Worm (Caenorhabditis elegans): ENCODE data around the gene ZK757.10.

The ZK757.10 gene

DNA sequence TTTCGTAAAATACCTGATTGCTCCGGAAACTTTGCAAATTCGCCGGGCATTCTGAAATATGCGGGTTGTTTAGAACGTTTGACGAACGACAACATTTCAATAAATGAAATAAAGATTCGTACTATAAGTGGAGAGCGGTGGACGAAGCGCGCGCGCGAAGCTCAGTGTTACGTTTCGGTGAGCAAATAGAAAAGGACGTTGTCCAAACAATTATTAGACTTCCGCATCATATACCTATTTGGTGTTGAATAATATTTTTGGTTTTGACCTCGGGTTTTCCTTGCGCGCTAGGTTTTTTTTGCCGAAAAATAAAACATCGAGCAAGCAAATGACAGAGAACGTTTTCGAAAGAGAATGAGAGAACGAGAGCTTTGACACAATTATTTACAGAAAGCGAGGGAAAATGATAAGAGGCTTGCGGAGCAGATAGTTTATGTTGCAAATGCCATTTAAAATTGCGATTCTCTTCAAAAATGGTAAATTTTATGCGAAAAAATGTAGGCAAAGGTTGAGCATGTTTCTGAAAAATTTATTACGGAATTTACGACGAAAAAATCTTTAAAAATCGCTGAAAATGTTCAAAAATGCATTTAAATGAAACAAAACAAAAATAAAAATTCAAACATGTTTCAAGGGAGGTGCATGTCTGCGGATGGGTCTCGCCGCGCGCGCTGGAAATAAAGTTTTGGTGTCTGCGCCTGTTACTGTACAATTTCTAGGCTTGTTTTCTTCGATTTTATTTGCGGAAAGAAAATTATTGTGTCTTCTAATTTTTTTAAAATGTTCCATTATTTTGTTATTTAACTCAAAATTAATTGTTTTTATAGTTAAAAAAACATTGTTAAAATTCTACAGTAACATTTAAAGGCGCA, 33.8 kb downstream of the ZK757.10 start, which contains the start of the genes cyld-1 and F40F12.9:
cyld-1 (minus strand) TSS at position 51 of the 872 bp plus-strand sequence.
F40F12.9 (plus strand) TSS at position 721 of the 872 bp plus-strand sequence.
- TF ChIP-seq klf-2 (GFP tag; conservative IDR thresholded peaks at IDR 0.05) (no peak), tab-1 (GFP tag; IDR thresholded peaks at IDR 0.05) (no peak), med-1 (GFP tag; optimal IDR thresholded peaks at IDR 0.05; ENCODE audit: insufficient read depth) (no peak), ztf-23 (GFP tag; IDR thresholded peaks at IDR 0.05) (no peak), cog-1 (tag; optimal IDR thresholded peaks at IDR 0.05) (no peak), ref-1 (GFP tag; conservative IDR thresholded peaks at IDR 0.05) (no peak), flt-1 (GFP tag; IDR thresholded peaks at IDR 0.05) (no peak), ztf-29 (GFP tag; IDR thresholded peaks at IDR 0.05) (no peak), T22C8.4 (GFP tag; IDR thresholded peaks at IDR 0.05) (no peak)

ce11 chrIII:9912501-9912900, 35.5 kb downstream of the ZK757.10 start:
- TF ChIP-seq med-1 (GFP tag; optimal IDR thresholded peaks at IDR 0.05; ENCODE audit: insufficient read depth) (no peak), ztf-23 (GFP tag; IDR thresholded peaks at IDR 0.05) (no peak), klf-2 (GFP tag; conservative IDR thresholded peaks at IDR 0.05) (no peak), ref-1 (GFP tag; conservative IDR thresholded peaks at IDR 0.05) (no peak), ztf-29 (GFP tag; IDR thresholded peaks at IDR 0.05) (no peak), flt-1 (GFP tag; IDR thresholded peaks at IDR 0.05) (no peak), tab-1 (GFP tag; IDR thresholded peaks at IDR 0.05) (no peak), cog-1 (tag; optimal IDR thresholded peaks at IDR 0.05) (no peak)

DNA sequence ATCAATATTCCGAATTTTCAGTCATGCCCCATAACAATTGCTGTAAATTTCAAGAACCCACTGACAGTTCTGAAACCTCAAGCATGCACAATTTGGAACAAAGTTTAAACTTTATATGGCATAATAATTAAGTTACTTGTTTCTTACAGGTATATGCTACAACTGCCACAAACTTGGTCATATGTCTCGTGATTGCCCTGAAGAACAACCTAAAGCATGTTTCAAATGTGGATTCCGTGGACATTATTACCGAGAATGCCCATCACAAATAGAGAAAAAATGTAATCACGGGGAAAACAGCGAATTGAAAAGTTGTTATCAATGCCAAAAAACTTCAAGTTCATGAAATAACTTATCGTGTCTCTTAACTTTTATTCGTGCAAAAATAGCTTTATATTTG, 35.9 kb downstream of the ZK757.10 start:
- no peak for TF ChIP-seq ref-1 (GFP tag; conservative IDR thresholded peaks at IDR 0.05)
- 0 out of 2 replicates have a peak, but pooled peaks have one; percentile 9 for TF ChIP-seq ztf-23 (GFP tag; IDR thresholded peaks at IDR 0.05)

DNA sequence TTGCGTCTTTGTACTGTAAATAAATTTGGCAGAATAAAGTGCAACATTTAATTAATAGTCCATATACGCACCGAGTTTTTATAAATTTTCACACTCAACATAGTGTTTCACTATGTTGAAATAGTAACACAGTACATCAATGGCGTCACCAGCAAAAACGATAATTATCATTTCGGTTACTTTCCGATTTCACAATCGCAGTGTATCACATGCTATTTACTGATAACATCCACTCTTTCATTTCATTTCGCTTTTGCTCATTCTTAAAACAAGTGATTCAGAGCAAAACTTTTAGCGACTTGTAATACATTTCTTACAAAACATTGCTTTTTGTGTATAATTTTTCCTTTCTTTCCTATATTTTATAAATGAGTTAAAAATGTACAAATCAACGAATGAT, 36.7 kb downstream of the ZK757.10 start, which contains the start of gene cbp-3:
cbp-3 (plus strand) TSS at position 272 of the 400 bp plus-strand sequence.
- no peak for TF ChIP-seq tab-1 (GFP tag; IDR thresholded peaks at IDR 0.05)
- TF ChIP-seq flt-1 (GFP tag; IDR thresholded peaks at IDR 0.05): no peak
- TF ChIP-seq ztf-23 (GFP tag; IDR thresholded peaks at IDR 0.05): no peak
- no peak for TF ChIP-seq cog-1 (tag; optimal IDR thresholded peaks at IDR 0.05)
- no peak for TF ChIP-seq T22C8.4 (GFP tag; IDR thresholded peaks at IDR 0.05)
- no peak for TF ChIP-seq klf-2 (GFP tag; conservative IDR thresholded peaks at IDR 0.05)
- TF ChIP-seq ref-1 (GFP tag; conservative IDR thresholded peaks at IDR 0.05): no peak
- no peak for TF ChIP-seq ztf-29 (GFP tag; IDR thresholded peaks at IDR 0.05)
- no peak for TF ChIP-seq med-1 (GFP tag; optimal IDR thresholded peaks at IDR 0.05; ENCODE audit: insufficient read depth)

ce11 chrIII:9920764-9921163, 43.7 kb downstream of the ZK757.10 start, which contains the start of gene F40F12.3:
F40F12.3 (minus strand) TSS chrIII:9920864.
- TF ChIP-seq klf-2 (GFP tag; conservative IDR thresholded peaks at IDR 0.05): no peak
- no peak for TF ChIP-seq med-1 (GFP tag; optimal IDR thresholded peaks at IDR 0.05; ENCODE audit: insufficient read depth)
- TF ChIP-seq flt-1 (GFP tag; IDR thresholded peaks at IDR 0.05): no peak
- TF ChIP-seq ztf-29 (GFP tag; IDR thresholded peaks at IDR 0.05): no peak
- no peak for TF ChIP-seq cog-1 (tag; optimal IDR thresholded peaks at IDR 0.05)
- TF ChIP-seq ref-1 (GFP tag; conservative IDR thresholded peaks at IDR 0.05): no peak
- no peak for TF ChIP-seq T22C8.4 (GFP tag; IDR thresholded peaks at IDR 0.05)

DNA sequence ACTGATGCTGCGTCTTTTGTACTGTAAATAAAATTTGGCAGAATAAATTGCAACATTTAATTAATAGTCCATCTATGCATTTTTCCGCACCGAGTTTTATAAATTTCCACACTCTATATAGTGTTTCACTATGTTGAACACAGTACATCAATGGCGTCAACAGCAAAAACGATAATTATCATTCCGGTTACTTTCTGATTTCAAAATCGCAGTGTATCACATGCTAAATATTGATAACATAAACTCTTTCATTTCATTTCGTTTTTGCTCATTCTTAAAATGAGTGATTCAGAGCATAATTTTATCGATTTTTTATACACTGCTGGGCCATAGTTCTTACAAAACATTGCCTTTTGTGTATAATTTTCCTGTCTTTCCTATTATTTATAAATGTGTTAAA, 45.3 kb downstream of the ZK757.10 start:
- TF ChIP-seq T22C8.4 (GFP tag; IDR thresholded peaks at IDR 0.05) (no peak), tab-1 (GFP tag; IDR thresholded peaks at IDR 0.05) (no peak), ref-1 (GFP tag; conservative IDR thresholded peaks at IDR 0.05) (no peak), cog-1 (tag; optimal IDR thresholded peaks at IDR 0.05) (no peak), ztf-23 (GFP tag; IDR thresholded peaks at IDR 0.05) (no peak), klf-2 (GFP tag; conservative IDR thresholded peaks at IDR 0.05) (no peak), ztf-29 (GFP tag; IDR thresholded peaks at IDR 0.05) (no peak), flt-1 (GFP tag; IDR thresholded peaks at IDR 0.05) (no peak), med-1 (GFP tag; optimal IDR thresholded peaks at IDR 0.05; ENCODE audit: insufficient read depth) (no peak)

DNA sequence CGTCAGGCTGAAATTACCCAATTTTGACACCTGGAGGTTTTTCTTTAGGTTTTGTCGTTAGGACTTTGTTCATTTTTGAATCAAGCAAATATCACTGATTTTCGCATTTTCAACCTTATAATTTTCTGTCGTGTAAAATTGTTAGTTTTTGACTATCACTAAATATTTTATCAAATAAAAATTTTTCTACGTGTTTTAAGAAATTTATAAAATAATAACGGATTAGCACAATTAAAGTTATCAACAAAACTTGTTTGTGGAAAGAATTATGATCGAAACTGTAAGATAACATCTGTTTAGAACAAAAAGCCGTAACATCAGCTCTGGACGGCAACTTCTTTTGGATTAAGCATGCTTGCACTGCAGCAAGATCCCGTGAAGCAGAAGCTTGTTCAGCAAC, 45.8 kb downstream of the ZK757.10 start, which contains the start of gene cbp-2:
cbp-2 (plus strand) TSS at position 301 of the 400 bp plus-strand sequence.
- TF ChIP-seq tab-1 (GFP tag; IDR thresholded peaks at IDR 0.05) (no peak), cog-1 (tag; optimal IDR thresholded peaks at IDR 0.05) (no peak), ztf-23 (GFP tag; IDR thresholded peaks at IDR 0.05) (no peak), T22C8.4 (GFP tag; IDR thresholded peaks at IDR 0.05) (no peak), flt-1 (GFP tag; IDR thresholded peaks at IDR 0.05) (no peak), klf-2 (GFP tag; conservative IDR thresholded peaks at IDR 0.05) (no peak)

- no peak for TF ChIP-seq T22C8.4 (GFP tag; IDR thresholded peaks at IDR 0.05)
- no peak for TF ChIP-seq tab-1 (GFP tag; IDR thresholded peaks at IDR 0.05)
- no peak for TF ChIP-seq klf-2 (GFP tag; conservative IDR thresholded peaks at IDR 0.05)
- no peak for TF ChIP-seq ref-1 (GFP tag; conservative IDR thresholded peaks at IDR 0.05)
- no peak for TF ChIP-seq flt-1 (GFP tag; IDR thresholded peaks at IDR 0.05)
- TF ChIP-seq ztf-23 (GFP tag; IDR thresholded peaks at IDR 0.05): no peak
- TF ChIP-seq med-1 (GFP tag; optimal IDR thresholded peaks at IDR 0.05; ENCODE audit: insufficient read depth): no peak
- TF ChIP-seq ztf-29 (GFP tag; IDR thresholded peaks at IDR 0.05): no peak
- TF ChIP-seq cog-1 (tag; optimal IDR thresholded peaks at IDR 0.05): no peak
Observed at ce11 chrIII:9926650-9927049, 49.6 kb downstream of the ZK757.10 start, which contains the start of gene ttr-3. ttr-3 (minus strand) TSS chrIII:9926750.

- TF ChIP-seq ref-1 (GFP tag; conservative IDR thresholded peaks at IDR 0.05) (no peak), klf-2 (GFP tag; conservative IDR thresholded peaks at IDR 0.05) (no peak), med-1 (GFP tag; optimal IDR thresholded peaks at IDR 0.05; ENCODE audit: insufficient read depth) (no peak), tab-1 (GFP tag; IDR thresholded peaks at IDR 0.05) (no peak), ztf-29 (GFP tag; IDR thresholded peaks at IDR 0.05) (no peak), ztf-23 (GFP tag; IDR thresholded peaks at IDR 0.05) (no peak), T22C8.4 (GFP tag; IDR thresholded peaks at IDR 0.05) (no peak), flt-1 (GFP tag; IDR thresholded peaks at IDR 0.05) (no peak), cog-1 (tag; optimal IDR thresholded peaks at IDR 0.05) (no peak)
Observed at ce11 chrIII:9927378-9927777, 50.3 kb downstream of the ZK757.10 start, which contains the start of gene ttr-2. ttr-2 (plus strand) TSS chrIII:9927769.
